Worm (Caenorhabditis elegans): ENCODE data around the gene C27D6.11.

DNA sequence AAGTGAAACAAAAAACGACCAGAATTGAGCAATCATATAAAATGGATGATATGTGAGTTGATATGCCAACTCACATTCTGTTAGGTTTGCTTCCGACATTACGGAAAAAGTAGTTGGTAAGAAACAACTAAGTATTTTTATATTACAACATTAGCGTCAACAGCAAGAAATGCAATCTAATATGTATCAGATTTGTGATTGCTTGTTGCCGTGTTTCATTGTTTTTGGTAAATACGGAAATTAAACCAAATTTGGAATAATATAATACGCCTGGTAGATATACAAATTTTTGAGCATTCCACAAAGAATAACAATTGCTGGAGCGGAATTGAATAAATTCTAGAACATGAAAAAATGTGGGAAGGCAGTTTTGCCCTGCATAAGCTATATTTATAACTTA lies 6.5 kb downstream of the C27D6.11 start, which contains the start of gene srb-12:
- TF ChIP-seq ama-1 (optimal IDR thresholded peaks at IDR 0.05) (no peak), ama-1 (GFP tag; optimal IDR thresholded peaks at IDR 0.05) (no peak), attf-3 (GFP tag; conservative IDR thresholded peaks at IDR 0.05) (no peak), akir-1 (GFP tag; optimal IDR thresholded peaks at IDR 0.05) (no peak), tbx-9 (tag; optimal IDR thresholded peaks at IDR 0.05; ENCODE audit: borderline replicate concordance) (no peak), nfya-1 (tag; optimal IDR thresholded peaks at IDR 0.05; ENCODE audit: borderline replicate concordance, insufficient read depth) (no peak), attf-6 (GFP tag; IDR thresholded peaks at IDR 0.05) (no peak), xnd-1 (tag; optimal IDR thresholded peaks at IDR 0.05) (no peak), lin-40 (tag; optimal IDR thresholded peaks at IDR 0.05) (no peak), sptf-2 (GFP tag; optimal IDR thresholded peaks at IDR 0.05) (no peak), rcor-1 (GFP tag; IDR thresholded peaks at IDR 0.05) (no peak), F33H1.4 (GFP tag; IDR thresholded peaks at IDR 0.05) (no peak), F37B4.10 (GFP tag; IDR thresholded peaks at IDR 0.05) (no peak), madf-6 (GFP tag; IDR thresholded peaks at IDR 0.05) (no peak), fkh-3 (tag; optimal IDR thresholded peaks at IDR 0.05) (no peak)
